Worm (Caenorhabditis elegans) whole organism, late embryonic: ENCODE measurements around the gene fbxb-2.
A peak's percentile ranks its signal among the peaks of the same experiment; 100 is the strongest.

ENCODE experiments used
- K02D7.2 ChIP-seq: sonication (generic microtip); optimal IDR thresholded peaks from 2 replicates; lab custom pipeline; 2017; ENCODE audit warnings: mild to moderate bottlenecking, missing genetic modification characterization, missing compliant biosample characterization
- K09A11.1 ChIP-seq: sonication (generic microtip); optimal IDR thresholded peaks from 2 replicates; lab custom pipeline; 2017; ENCODE audit warnings: antibody characterized with exemption, mild to moderate bottlenecking, missing genetic modification characterization, missing compliant biosample characterization; ENCODE audit not compliant: insufficient read depth
- T23F11.4 ChIP-seq: fragments of 200-800 bp; sonication (Bioruptor generic); optimal IDR thresholded peaks from 2 replicates; lab custom pipeline; 2018; ENCODE audit warnings: mild to moderate bottlenecking, missing genetic modification characterization, missing compliant biosample characterization
- Y22D7AL.16 ChIP-seq: sonication (generic microtip); optimal IDR thresholded peaks from 2 replicates; lab custom pipeline; 2016; ENCODE audit warnings: missing genetic modification characterization, missing compliant biosample characterization
- ceh-19 ChIP-seq: fragments of 200-800 bp; sonication (Bioruptor generic); optimal IDR thresholded peaks from 2 replicates; lab custom pipeline; 2018; ENCODE audit warnings: mild to moderate bottlenecking, missing genetic modification characterization, missing compliant biosample characterization
- ceh-2 ChIP-seq: sonication (generic microtip); optimal IDR thresholded peaks from 2 replicates; lab custom pipeline; 2016; ENCODE audit warnings: missing genotype, missing genetic modification characterization, missing compliant biosample characterization
- ceh-24 ChIP-seq: sonication (generic microtip); optimal IDR thresholded peaks from 2 replicates; lab custom pipeline; 2016; ENCODE audit warnings: mild to moderate bottlenecking, missing genetic modification characterization, missing compliant biosample characterization
- ceh-30 ChIP-seq: fragments of 150-350 bp; optimal IDR thresholded peaks from 2 replicates; lab custom pipeline; 2014; ENCODE audit warnings: missing biosample characterization, missing genetic modification characterization
- ceh-34 ChIP-seq: sonication (generic microtip); optimal IDR thresholded peaks from 2 replicates; lab custom pipeline; 2016; ENCODE audit warnings: mild to moderate bottlenecking, missing genetic modification characterization, missing compliant biosample characterization
- ceh-48 ChIP-seq: sonication (generic microtip); optimal IDR thresholded peaks from 2 replicates; lab custom pipeline; 2016; ENCODE audit warnings: missing genetic modification characterization, inconsistent platforms, missing compliant biosample characterization
- ceh-6 ChIP-seq: fragments of 200-800 bp; sonication (Bioruptor generic); optimal IDR thresholded peaks from 2 replicates; lab custom pipeline; 2018; ENCODE audit warnings: mild to moderate bottlenecking, missing genetic modification characterization, missing compliant biosample characterization
- ceh-9 ChIP-seq: sonication (generic microtip); optimal IDR thresholded peaks from 2 replicates; lab custom pipeline; 2016; ENCODE audit warnings: mild to moderate bottlenecking, missing genetic modification characterization, inconsistent platforms, missing compliant biosample characterization
- dve-1 ChIP-seq: sonication (generic microtip); optimal IDR thresholded peaks from 2 replicates; lab custom pipeline; 2017; ENCODE audit warnings: antibody characterized with exemption, mild to moderate bottlenecking, missing genetic modification characterization, missing compliant biosample characterization
- elt-2 ChIP-seq: sonication (generic microtip); optimal IDR thresholded peaks from 2 replicates; lab custom pipeline; 2016; ENCODE audit warnings: missing genetic modification reagents, missing genetic modification characterization, missing compliant biosample characterization
- eyg-1 ChIP-seq: sonication (generic microtip); optimal IDR thresholded peaks from 2 replicates; lab custom pipeline; 2016; ENCODE audit warnings: missing genotype, missing genetic modification characterization, missing compliant biosample characterization
- hlh-6 ChIP-seq: sonication (generic microtip); optimal IDR thresholded peaks from 2 replicates; lab custom pipeline; 2016; ENCODE audit warnings: missing genotype, missing genetic modification characterization, missing compliant biosample characterization
- hlh-8 ChIP-seq: sonication (generic microtip); optimal IDR thresholded peaks from 2 replicates; lab custom pipeline; 2016; ENCODE audit warnings: missing genotype, missing genetic modification characterization, missing compliant biosample characterization
- lin-11 ChIP-seq: fragments of 200-800 bp; sonication (Bioruptor generic); optimal IDR thresholded peaks from 2 replicates; lab custom pipeline; 2018; ENCODE audit warnings: mild to moderate bottlenecking, missing genetic modification characterization, missing compliant biosample characterization
- madf-2 ChIP-seq: sonication (generic microtip); optimal IDR thresholded peaks from 2 replicates; lab custom pipeline; 2017; ENCODE audit warnings: missing genetic modification characterization, missing compliant biosample characterization
- odd-2 ChIP-seq: sonication (generic microtip); optimal IDR thresholded peaks from 2 replicates; lab custom pipeline; 2017; ENCODE audit warnings: antibody characterized with exemption, mild to moderate bottlenecking, missing genetic modification characterization, missing compliant biosample characterization
- pax-1 ChIP-seq: fragments of 150-350 bp; optimal IDR thresholded peaks from 2 replicates; lab custom pipeline; 2014; ENCODE audit warnings: missing biosample characterization, missing genetic modification characterization
- pha-2 ChIP-seq: sonication (generic microtip); optimal IDR thresholded peaks from 2 replicates; lab custom pipeline; 2017; ENCODE audit warnings: mild to moderate bottlenecking, missing genetic modification characterization, missing compliant biosample characterization
- pha-4 ChIP-seq: fragments of 150-350 bp; optimal IDR thresholded peaks from 2 replicates; lab custom pipeline; 2018; ENCODE audit warnings: missing biosample characterization, missing genetic modification reagents, missing genetic modification characterization
- pqm-1 ChIP-seq: sonication (generic microtip); optimal IDR thresholded peaks from 2 replicates; lab custom pipeline; 2016; ENCODE audit warnings: missing genetic modification characterization, missing compliant biosample characterization
- pros-1 ChIP-seq: fragments of 150-350 bp; optimal IDR thresholded peaks from 2 replicates; lab custom pipeline; 2014; ENCODE audit warnings: missing biosample characterization, missing genetic modification reagents, missing genetic modification characterization
- ref-2 ChIP-seq: sonication (generic microtip); optimal IDR thresholded peaks from 2 replicates; lab custom pipeline; 2016; ENCODE audit warnings: missing genetic modification characterization, missing compliant biosample characterization
- rnt-1 ChIP-seq: sonication (generic microtip); optimal IDR thresholded peaks from 2 replicates; lab custom pipeline; 2016; ENCODE audit warnings: missing genetic modification characterization, missing compliant biosample characterization
- sdc-2 ChIP-seq: sonication (generic microtip); optimal IDR thresholded peaks from 2 replicates; lab custom pipeline; 2016; ENCODE audit warnings: missing genotype, missing genetic modification characterization, missing compliant biosample characterization
- syd-9 ChIP-seq: sonication (generic microtip); optimal IDR thresholded peaks from 2 replicates; lab custom pipeline; 2016; ENCODE audit warnings: mild to moderate bottlenecking, missing genetic modification characterization, moderate library complexity, missing compliant biosample characterization
- tbx-2 ChIP-seq: sonication (generic microtip); optimal IDR thresholded peaks from 2 replicates; lab custom pipeline; 2016; ENCODE audit warnings: missing genetic modification characterization, missing compliant biosample characterization
- ttx-3 ChIP-seq: sonication (generic microtip); optimal IDR thresholded peaks from 2 replicates; lab custom pipeline; 2016; ENCODE audit warnings: missing genetic modification reagents, missing genetic modification characterization, missing compliant biosample characterization
- unc-3 ChIP-seq, 2 experiments: fragments of 200-800 bp in 1 of 2; sonication (Bioruptor generic) in 1 of 2; sonication (generic microtip) in 1 of 2; conservative IDR thresholded peaks in 1 of 2; optimal IDR thresholded peaks in 1 of 2; 2 replicates each; pipeline versions ENCODE4 v1.3.6 to Lab custom; 2016 to 2022; ENCODE audit warnings: missing compliant biosample characterization in 2 of 2, missing genetic modification characterization in 2 of 2, missing genetic modification reagents in 1 of 2
- unc-55 ChIP-seq: sonication (generic microtip); optimal IDR thresholded peaks from 2 replicates; lab custom pipeline; 2017; ENCODE audit warnings: missing biosample characterization, missing genetic modification reagents, missing genetic modification characterization
- unc-86 ChIP-seq: sonication (generic microtip); optimal IDR thresholded peaks from 2 replicates; lab custom pipeline; 2016; ENCODE audit warnings: missing genetic modification characterization, missing compliant biosample characterization
- zip-5 ChIP-seq: sonication (generic microtip); optimal IDR thresholded peaks from 2 replicates; lab custom pipeline; 2016; ENCODE audit warnings: missing genetic modification characterization, missing compliant biosample characterization

Gene fbxb-2

DNA sequence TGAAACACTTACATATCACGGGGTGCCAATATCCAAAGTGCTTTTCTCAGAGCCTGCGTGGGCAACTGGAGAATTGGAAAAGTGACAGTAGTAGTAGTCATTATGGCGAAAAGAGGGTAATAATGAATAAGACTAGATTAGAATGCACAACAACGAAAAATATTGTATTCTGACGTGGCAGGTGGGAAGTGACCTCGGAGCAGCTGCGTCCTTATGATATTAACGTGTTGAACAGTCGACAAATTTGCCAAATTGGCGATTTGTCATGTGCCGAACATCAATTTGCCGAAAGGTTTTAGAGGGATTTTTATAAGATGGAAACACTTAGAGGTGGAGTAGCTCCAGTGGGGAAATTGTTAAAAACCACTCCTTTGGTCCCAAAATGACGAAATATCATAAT lies 13.9 kb upstream of the fbxb-2 start, which contains the start of gene str-81:
TSS of gene str-81 (minus strand) at position 101 of the 400 bp plus-strand sequence.
- TF ChIP-seq eyg-1, result no peak
- no peak for TF ChIP-seq ceh-24 (tag; lab: Kevin White, UChicago)
- TF ChIP-seq ceh-9 (tag; lab: Kevin White, UChicago), result no peak
- no peak for TF ChIP-seq odd-2

DNA sequence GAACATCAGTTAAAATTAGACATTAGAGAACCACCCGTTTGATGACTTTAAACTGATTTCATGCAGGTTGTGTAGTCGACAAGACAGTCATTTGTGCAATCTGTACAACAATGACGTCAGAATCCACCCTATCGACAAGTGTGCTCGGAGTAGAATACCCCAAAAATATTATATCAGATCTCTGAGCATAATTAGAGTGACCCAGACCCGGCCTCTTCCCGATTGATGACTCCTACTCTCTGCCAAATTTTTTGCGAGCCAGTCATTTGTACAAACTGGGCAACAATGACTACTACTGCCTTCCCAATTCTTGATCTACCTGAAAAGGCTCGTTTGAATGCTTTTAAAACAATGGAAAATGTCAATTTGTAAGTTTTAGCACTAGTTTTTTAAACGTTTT lies 3.0 kb upstream of the fbxb-2 start, which contains the start of the genes fbxb-115 and fbxb-1:
TSS of gene fbxb-115 (minus strand) at position 101 of the 400 bp plus-strand sequence.
TSS of gene fbxb-1 (plus strand) at position 226 of the 400 bp plus-strand sequence.
- no peak for TF ChIP-seq rnt-1 (tag; lab: Kevin White, UChicago)
- no peak for TF ChIP-seq unc-86
- no peak for TF ChIP-seq pqm-1
- TF ChIP-seq Y22D7AL.16 (tag; lab: Kevin White, UChicago), result no peak
- no peak for TF ChIP-seq madf-2 (tag; lab: Kevin White, UChicago)
- TF ChIP-seq pha-4 (tag; lab: Kevin White, UChicago), result no peak
- TF ChIP-seq elt-2 (tag; lab: Kevin White, UChicago), result no peak
- TF ChIP-seq pax-1 (tag; lab: Kevin White, UChicago), result no peak
- TF ChIP-seq hlh-6 (tag; lab: Kevin White, UChicago), result no peak
- TF ChIP-seq odd-2, result no peak
- TF ChIP-seq sdc-2 (tag; lab: Kevin White, UChicago), result no peak
- TF ChIP-seq ref-2 (tag; lab: Kevin White, UChicago), result no peak
- no peak for TF ChIP-seq ceh-30 (tag; lab: Kevin White, UChicago)
- TF ChIP-seq pha-2 (tag; lab: Kevin White, UChicago), result no peak
- no peak for TF ChIP-seq K09A11.1 (tag; lab: Kevin White, UChicago)
- TF ChIP-seq syd-9 (tag; lab: Kevin White, UChicago), result no peak

DNA sequence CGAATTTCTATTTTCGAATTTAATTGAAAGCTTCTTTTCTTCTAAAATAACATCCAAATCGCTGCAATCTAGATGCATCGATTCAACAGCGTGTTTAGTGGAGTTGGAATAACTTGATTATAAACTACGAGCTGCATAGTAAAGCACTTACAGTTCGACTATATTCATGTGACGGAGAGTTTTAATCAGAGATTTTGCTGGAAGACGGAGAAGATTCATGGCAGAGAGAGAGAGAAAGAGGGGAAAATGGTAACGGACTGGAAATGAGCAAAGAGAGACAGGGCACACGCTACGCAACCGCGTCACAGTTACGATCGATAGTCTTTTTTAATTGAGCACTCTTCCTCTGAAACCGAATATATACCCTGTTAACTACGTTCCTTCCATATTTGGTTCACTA lies 3.6 kb downstream of the fbxb-2 start, which contains the start of gene fbxb-116:
TSS of gene fbxb-116 (plus strand) at position 301 of the 400 bp plus-strand sequence.
- TF ChIP-seq madf-2 (tag; lab: Kevin White, UChicago) (no peak), T23F11.4 (no peak), ceh-48 (no peak), pha-2 (tag; lab: Kevin White, UChicago) (no peak), K02D7.2 (tag; lab: Kevin White, UChicago) (no peak), ceh-19 (no peak), ceh-6 (GFP tag; lab: Kevin White, UChicago) (no peak), pros-1 (tag; lab: Kevin White, UChicago) (no peak), hlh-8 (tag; lab: Kevin White, UChicago) (no peak), lin-11 (tag; lab: Kevin White, UChicago) (no peak), zip-5 (tag; lab: Kevin White, UChicago) (no peak), ceh-2 (tag; lab: Kevin White, UChicago) (no peak), ttx-3 (tag; lab: Kevin White, UChicago) (no peak), unc-55 (GFP tag; lab: Kevin White, UChicago) (no peak), odd-2 (no peak)

ce11 chrV:19231167-19231566 lies 5.9 kb downstream of the fbxb-2 start:
- no peak for TF ChIP-seq ceh-34 (tag; lab: Kevin White, UChicago)
- TF ChIP-seq dve-1 (tag; lab: Kevin White, UChicago), result peak; percentile 91

DNA sequence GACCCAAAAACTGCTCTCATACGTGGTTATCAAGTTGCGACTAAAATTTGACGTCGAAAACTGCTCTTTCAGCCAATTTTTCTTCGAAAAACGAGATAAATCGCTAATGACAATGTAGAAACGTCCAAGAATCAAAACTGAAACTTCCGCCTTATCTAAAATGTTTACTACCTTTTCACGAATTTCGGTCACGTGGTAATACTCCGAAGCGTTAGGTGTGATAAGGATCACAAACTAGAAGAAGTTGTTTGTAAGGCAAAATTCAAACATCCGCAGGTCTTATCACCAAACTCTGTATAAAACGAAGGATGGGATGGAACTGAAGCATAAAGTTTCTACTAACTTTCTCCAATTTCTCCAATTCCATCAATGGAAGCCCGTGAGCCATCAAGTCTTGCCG lies 6.7 kb downstream of the fbxb-2 start, which contains the start of gene sqst-3:
TSS of gene sqst-3 (plus strand) at position 370 of the 400 bp plus-strand sequence.
- TF ChIP-seq K02D7.2 (tag; lab: Kevin White, UChicago) (no peak), unc-55 (GFP tag; lab: Kevin White, UChicago) (no peak), unc-3 (GFP tag; conservative IDR thresholded peaks at IDR 0.05; lab: Robert Waterston, UW) (no peak), unc-3 (tag; optimal IDR thresholded peaks at IDR 0.05; lab: Kevin White, UChicago) (no peak), unc-86 (no peak), pha-2 (tag; lab: Kevin White, UChicago) (no peak), tbx-2 (tag; lab: Kevin White, UChicago) (no peak)
